Fruit fly (Drosophila melanogaster): ENCODE measurements around the gene vex.
A peak's percentile ranks its signal among the peaks of the same experiment; 100 is the strongest.

Gene vex

dm6 chrX:10932300-10932699 lies 107.4 kb downstream of the vex start (continued):
- TF ChIP-seq Bdp1 (GFP tag; optimal IDR thresholded peaks at IDR 0.05) (no peak), CG1647 (GFP tag; optimal IDR thresholded peaks at IDR 0.05) (no peak), sqz (GFP tag; optimal IDR thresholded peaks at IDR 0.05) (peak; percentile 26), Antp (GFP tag; optimal IDR thresholded peaks at IDR 0.05) (no peak), pros (GFP tag; optimal IDR thresholded peaks at IDR 0.05) (peak; percentile 29), dysf (GFP tag; IDR thresholded peaks at IDR 0.05) (no peak), CG11085 (GFP tag; IDR thresholded peaks at IDR 0.05) (no peak), danr (GFP tag; IDR thresholded peaks at IDR 0.05) (no peak), D (optimal IDR thresholded peaks at IDR 0.05) (no peak), D (GFP tag; optimal IDR thresholded peaks at IDR 0.05) (no peak), salm (tag; optimal IDR thresholded peaks at IDR 0.05) (no peak), CG12769 (tag; optimal IDR thresholded peaks at IDR 0.05) (peak; percentile 35), CG7357 (GFP tag; IDR thresholded peaks at IDR 0.05) (no peak), hkb (optimal IDR thresholded peaks at IDR 0.05) (no peak), hkb (GFP tag; IDR thresholded peaks at IDR 0.05) (no peak), zfh1 (GFP tag; IDR thresholded peaks at IDR 0.05) (no peak), caup (GFP tag; optimal IDR thresholded peaks at IDR 0.05; ENCODE audit: severe bottlenecking) (no peak), YL-1 (GFP tag; optimal IDR thresholded peaks at IDR 0.05) (no peak), CG12659 (GFP tag; optimal IDR thresholded peaks at IDR 0.05) (no peak), Six4 (GFP tag; optimal IDR thresholded peaks at IDR 0.05) (no peak), org-1 (GFP tag; optimal IDR thresholded peaks at IDR 0.05) (no peak), gcm (GFP tag; optimal IDR thresholded peaks at IDR 0.05) (no peak), aop (GFP tag; IDR thresholded peaks at IDR 0.05) (peak; percentile 50; the same call in 1 of the 2 replicates), Optix (GFP tag; IDR thresholded peaks at IDR 0.05) (no peak), Hr39 (optimal IDR thresholded peaks at IDR 0.05) (no peak), zf30C (GFP tag; optimal IDR thresholded peaks at IDR 0.05) (no peak), CG1024 (GFP tag; IDR thresholded peaks at IDR 0.05) (no peak), dan (GFP tag; IDR thresholded peaks at IDR 0.05) (no peak), CG4820 (GFP tag; optimal IDR thresholded peaks at IDR 0.05) (no peak), unc-4 (GFP tag; IDR thresholded peaks at IDR 0.05; ENCODE audit: partially characterized antibody) (no peak)

- TF ChIP-seq Elba2 (GFP tag; optimal IDR thresholded peaks at IDR 0.05) = peak; percentile 29
- TF ChIP-seq CG4360 (GFP tag; IDR thresholded peaks at IDR 0.05) = peak; percentile 84
- peak in 1 of 2 experiments; percentile 81 for TF ChIP-seq insv (GFP tag; optimal IDR thresholded peaks at IDR 0.05)
- peak; percentile 70; the same call in 2 of the 3 replicates for TF ChIP-seq z (GFP tag; IDR thresholded peaks at IDR 0.05)
- TF ChIP-seq sd (tag; optimal IDR thresholded peaks at IDR 0.05) = peak; percentile 62
- no peak for TF ChIP-seq CG30403 (GFP tag; optimal IDR thresholded peaks at IDR 0.05)
- no peak for TF ChIP-seq sens-2 (GFP tag; IDR thresholded peaks at IDR 0.05)
- TF ChIP-seq Trl (optimal IDR thresholded peaks at IDR 0.05) = peak; percentile 43 to 48
- no peak for TF ChIP-seq Trl (GFP tag; optimal IDR thresholded peaks at IDR 0.05)
Observed at dm6 chrX:10931250-10931649, 108.5 kb downstream of the vex start.

dm6 chrX:10930553-10931092 lies 109.1 kb downstream of the vex start, which contains the start of gene Myo10A:
Myo10A (plus strand) TSS chrX:10930840.
- TF ChIP-seq CG9932 (GFP tag; IDR thresholded peaks at IDR 0.05) (peak; percentile 37; the same call in 1 of the 2 replicates), PHDP (tag; optimal IDR thresholded peaks at IDR 0.05) (no peak), NFAT (GFP tag; IDR thresholded peaks at IDR 0.05) (0 out of 2 replicates have a peak, but pooled peaks have one; percentile 17), Elba2 (GFP tag; optimal IDR thresholded peaks at IDR 0.05) (peak; percentile 81), CG6791 (GFP tag; IDR thresholded peaks at IDR 0.05; ENCODE audit: partially characterized antibody) (0 out of 3 replicates have a peak, but pooled peaks have one; percentile 40), unc-4 (GFP tag; IDR thresholded peaks at IDR 0.05; ENCODE audit: partially characterized antibody) (0 out of 2 replicates have a peak, but pooled peaks have one; percentile 13), CG8290 (GFP tag; optimal IDR thresholded peaks at IDR 0.05) (no peak), CG8290 (tag; optimal IDR thresholded peaks at IDR 0.05) (peak in 1 of 2 experiments; percentile 5), CG5180 (GFP tag; optimal IDR thresholded peaks at IDR 0.05) (peak; percentile 7), CG34422 (GFP tag; IDR thresholded peaks at IDR 0.05) (0 out of 3 replicates have a peak, but pooled peaks have one; percentile 21), Trl (optimal IDR thresholded peaks at IDR 0.05) (peak in 1 of 2 experiments; percentile 72), Trl (GFP tag; optimal IDR thresholded peaks at IDR 0.05) (no peak), CG11504 (tag; optimal IDR thresholded peaks at IDR 0.05) (no peak), Jarid2 (GFP tag; optimal IDR thresholded peaks at IDR 0.05) (peak; percentile 69), sqz (GFP tag; optimal IDR thresholded peaks at IDR 0.05) (peak; percentile 50), CG32532 (GFP tag; IDR thresholded peaks at IDR 0.05) (0 out of 2 replicates have a peak, but pooled peaks have one; percentile 29), hb (GFP tag; IDR thresholded peaks at IDR 0.05; ENCODE audit: partially characterized antibody) (0 out of 3 replicates have a peak, but pooled peaks have one; percentile 17)

Data from whole organism, embryonic.